Fruit fly (Drosophila melanogaster): ENCODE results near the gene CG43783.
A peak's percentile ranks its signal among the peaks of the same experiment; 100 is the strongest.

Gene CG43783

dm6 chr3L:8978678-8979413, 24.8 kb upstream of the CG43783 start (continued):
- TF ChIP-seq PHDP (tag; optimal IDR thresholded peaks at IDR 0.05): no peak
- TF ChIP-seq CG11560 (tag; IDR thresholded peaks at IDR 0.05): no peak
- TF ChIP-seq jumu (GFP tag; optimal IDR thresholded peaks at IDR 0.05): no peak
- no peak for TF ChIP-seq nerfin-2 (GFP tag; IDR thresholded peaks at IDR 0.05; ENCODE audit: partially characterized antibody)
- no peak for TF ChIP-seq corto (GFP tag; optimal IDR thresholded peaks at IDR 0.05)
- peak; percentile 51 for TF ChIP-seq ttk (GFP tag; IDR thresholded peaks at IDR 0.05)
- TF ChIP-seq rib (GFP tag; IDR thresholded peaks at IDR 0.05): no peak
- TF ChIP-seq CG4328 (GFP tag; optimal IDR thresholded peaks at IDR 0.05): no peak
- TF ChIP-seq tna (GFP tag; IDR thresholded peaks at IDR 0.05; ENCODE audit: partially characterized antibody): no peak
- no peak for TF ChIP-seq CG4820 (GFP tag; optimal IDR thresholded peaks at IDR 0.05)
- TF ChIP-seq CG4360 (GFP tag; IDR thresholded peaks at IDR 0.05): no peak
- peak; percentile 17 for TF ChIP-seq Oli (tag; optimal IDR thresholded peaks at IDR 0.05)
- no peak for TF ChIP-seq CG12219 (GFP tag; optimal IDR thresholded peaks at IDR 0.05)
- no peak for TF ChIP-seq wdn (GFP tag; IDR thresholded peaks at IDR 0.05)
- TF ChIP-seq zen (tag; optimal IDR thresholded peaks at IDR 0.05): no peak
- no peak for TF ChIP-seq Camta (GFP tag; optimal IDR thresholded peaks at IDR 0.05)
- TF ChIP-seq wek (GFP tag; optimal IDR thresholded peaks at IDR 0.05): no peak
- TF ChIP-seq lilli (GFP tag; optimal IDR thresholded peaks at IDR 0.05): peak; percentile 28
- no peak for TF ChIP-seq Six4 (GFP tag; optimal IDR thresholded peaks at IDR 0.05)
- no peak for TF ChIP-seq CG6654 (GFP tag; optimal IDR thresholded peaks at IDR 0.05)
- TF ChIP-seq zf30C (GFP tag; optimal IDR thresholded peaks at IDR 0.05): no peak
- peak; percentile 19 for TF ChIP-seq CG15514 (GFP tag; optimal IDR thresholded peaks at IDR 0.05)
- no peak for TF ChIP-seq eve (GFP tag; optimal IDR thresholded peaks at IDR 0.05)
- no peak for TF ChIP-seq hb (GFP tag; IDR thresholded peaks at IDR 0.05; ENCODE audit: partially characterized antibody)
- TF ChIP-seq cato (GFP tag; optimal IDR thresholded peaks at IDR 0.05; ENCODE audit: borderline replicate concordance): no peak
- TF ChIP-seq Gug (GFP tag; IDR thresholded peaks at IDR 0.05): no peak
- TF ChIP-seq toy (GFP tag; IDR thresholded peaks at IDR 0.05): no peak
- TF ChIP-seq NC2β (GFP tag; optimal IDR thresholded peaks at IDR 0.05): no peak
- TF ChIP-seq ab (GFP tag; optimal IDR thresholded peaks at IDR 0.05): no peak
- no peak for TF ChIP-seq slp2 (GFP tag; optimal IDR thresholded peaks at IDR 0.05)
- TF ChIP-seq CG17328 (GFP tag; IDR thresholded peaks at IDR 0.05): no peak
- TF ChIP-seq TFAM (GFP tag; optimal IDR thresholded peaks at IDR 0.05): no peak
- TF ChIP-seq Ada2b (GFP tag; IDR thresholded peaks at IDR 0.05): no peak
- TF ChIP-seq tin (GFP tag; optimal IDR thresholded peaks at IDR 0.05): no peak
- TF ChIP-seq bowl (GFP tag; IDR thresholded peaks at IDR 0.05): no peak
- TF ChIP-seq maf-S (GFP tag; optimal IDR thresholded peaks at IDR 0.05): no peak
- TF ChIP-seq phol (tag; optimal IDR thresholded peaks at IDR 0.05): peak; percentile 7
- no peak for TF ChIP-seq CG3838 (GFP tag; optimal IDR thresholded peaks at IDR 0.05)
- TF ChIP-seq z (GFP tag; IDR thresholded peaks at IDR 0.05): no peak
- peak; percentile 3 to 83 for TF ChIP-seq crp (GFP tag; optimal IDR thresholded peaks at IDR 0.05)
- TF ChIP-seq CG10366 (GFP tag; IDR thresholded peaks at IDR 0.05): peak; percentile 36; the same call in 1 of the 2 replicates
- TF ChIP-seq CG11085 (GFP tag; IDR thresholded peaks at IDR 0.05): no peak
- TF ChIP-seq Chrac-16 (GFP tag; optimal IDR thresholded peaks at IDR 0.05): no peak
- no peak for TF ChIP-seq pum (GFP tag; optimal IDR thresholded peaks at IDR 0.05)
- no peak for TF ChIP-seq Taf1 (GFP tag; IDR thresholded peaks at IDR 0.05)
- TF ChIP-seq CG13287 (GFP tag; IDR thresholded peaks at IDR 0.05; ENCODE audit: partially characterized antibody): peak; percentile 76
- TF ChIP-seq zen2 (GFP tag; IDR thresholded peaks at IDR 0.05; ENCODE audit: partially characterized antibody): peak; percentile 17; the same call in 1 of the 3 replicates
- no peak for TF ChIP-seq ac (GFP tag; optimal IDR thresholded peaks at IDR 0.05)
- TF ChIP-seq fd102C (GFP tag; optimal IDR thresholded peaks at IDR 0.05): no peak
- no peak for TF ChIP-seq pho (GFP tag; optimal IDR thresholded peaks at IDR 0.05)

Measured in whole organism, embryonic.